Worm (Caenorhabditis elegans) whole organism, L4 larva: ENCODE results near the gene ZC317.6.

Experiments used
- D1046.2 ChIP-seq: fragments of 200-800 bp; sonication (Bioruptor generic); IDR thresholded peaks from 2 replicates; pipeline ENCODE4 v1.3.6; 2022; ENCODE audit warnings: missing genetic modification characterization, missing compliant biosample characterization
- F10B5.3 ChIP-seq: sonication (generic microtip); optimal IDR thresholded peaks from 2 replicates; lab custom pipeline; 2016; ENCODE audit warnings: mild to moderate bottlenecking, missing genetic modification characterization, missing compliant biosample characterization
- R02D3.7 ChIP-seq: fragments of 150-350 bp; sonication (generic microtip); optimal IDR thresholded peaks from 3 replicates; lab custom pipeline; 2014; ENCODE audit warnings: missing biosample characterization, missing genetic modification characterization
- Y5F2A.4 ChIP-seq: fragments of 200-800 bp; sonication (Bioruptor generic); optimal IDR thresholded peaks from 2 replicates; lab custom pipeline; 2018; ENCODE audit warnings: mild to moderate bottlenecking, missing genetic modification characterization, missing compliant biosample characterization
- ZK546.5 ChIP-seq, 2 experiments: sonication (generic microtip); optimal IDR thresholded peaks; 2 replicates each; lab custom pipeline; 2017; ENCODE audit warnings: missing biosample characterization in 2 of 2, missing genetic modification characterization in 2 of 2
- aha-1 ChIP-seq: fragments of 150-350 bp; peaks from one replicate; lab custom pipeline; 2014; ENCODE audit warnings: missing biosample characterization, missing genetic modification characterization
- aly-2 ChIP-seq: sonication (generic microtip); optimal IDR thresholded peaks from 2 replicates; lab custom pipeline; 2018; ENCODE audit warnings: missing biosample characterization, missing genetic modification characterization
- ceh-20 ChIP-seq: fragments of 200-800 bp; sonication (Bioruptor generic); IDR thresholded peaks from 2 replicates; pipeline ENCODE4 v1.3.6; 2022; ENCODE audit warnings: missing genetic modification reagents, missing genetic modification characterization, missing compliant biosample characterization
- ceh-28 ChIP-seq: fragments of 150-350 bp; optimal IDR thresholded peaks from 2 replicates; lab custom pipeline; 2014; ENCODE audit warnings: missing biosample characterization, missing genetic modification reagents, missing genetic modification characterization
- ceh-44 ChIP-seq: fragments of 200-800 bp; sonication (Bioruptor generic); IDR thresholded peaks from 2 replicates; pipeline ENCODE4 v1.3.6; 2022; ENCODE audit warnings: missing genetic modification reagents, missing genetic modification characterization, missing compliant biosample characterization
- daf-16 ChIP-seq, 3 experiments: sonication (generic microtip); optimal IDR thresholded peaks; 2 replicates each; lab custom pipeline; 2016 to 2017; ENCODE audit warnings: missing genetic modification characterization in 3 of 3, missing genetic modification reagents in 3 of 3, mild to moderate bottlenecking in 2 of 3, missing compliant biosample characterization in 2 of 3, missing biosample characterization in 1 of 3, moderate library complexity in 1 of 3
- daf-19 ChIP-seq: fragments of 200-800 bp; sonication (Bioruptor generic); conservative IDR thresholded peaks from 2 replicates; pipeline ENCODE4 v1.3.6; 2022; ENCODE audit warnings: missing genetic modification characterization, missing compliant biosample characterization
- dmd-6 ChIP-seq: fragments of 200-800 bp; sonication (Bioruptor generic); IDR thresholded peaks from 2 replicates; pipeline ENCODE4 v1.3.6; 2022; ENCODE audit warnings: missing genetic modification reagents, missing genetic modification characterization, missing compliant biosample characterization
- duxl-1 ChIP-seq: sonication (generic microtip); optimal IDR thresholded peaks from 2 replicates; lab custom pipeline; 2016; ENCODE audit warnings: mild to moderate bottlenecking, missing genetic modification characterization, moderate library complexity, missing compliant biosample characterization; ENCODE audit not compliant: poor library complexity
- dve-1 ChIP-seq: sonication (generic microtip); optimal IDR thresholded peaks from 2 replicates; lab custom pipeline; 2017; ENCODE audit warnings: antibody characterized with exemption, mild to moderate bottlenecking, missing genetic modification characterization, missing compliant biosample characterization; ENCODE audit not compliant: insufficient read depth
- gei-8 ChIP-seq: fragments of 200-800 bp; sonication (Bioruptor generic); optimal IDR thresholded peaks from 2 replicates; lab custom pipeline; 2018; ENCODE audit warnings: mild to moderate bottlenecking, missing genetic modification characterization, missing compliant biosample characterization
- hlh-11 ChIP-seq: fragments of 200-800 bp; sonication (Bioruptor generic); optimal IDR thresholded peaks from 2 replicates; lab custom pipeline; 2018; ENCODE audit warnings: mild to moderate bottlenecking, missing genetic modification characterization, missing compliant biosample characterization
- hlh-30 ChIP-seq: sonication (generic microtip); optimal IDR thresholded peaks from 2 replicates; lab custom pipeline; 2017; ENCODE audit warnings: antibody characterized with exemption, mild to moderate bottlenecking, missing genetic modification characterization, missing compliant biosample characterization; ENCODE audit not compliant: insufficient read depth
- lin-1 ChIP-seq: fragments of 200-800 bp; sonication (Bioruptor generic); IDR thresholded peaks from 2 replicates; pipeline ENCODE4 v1.3.6; 2022; ENCODE audit warnings: missing genetic modification reagents, missing genetic modification characterization, missing compliant biosample characterization
- lin-15B ChIP-seq: fragments of 150-350 bp; sonication (generic microtip); optimal IDR thresholded peaks from 3 replicates; lab custom pipeline; 2014; ENCODE audit warnings: missing biosample characterization, missing genetic modification characterization
- lin-38 ChIP-seq: fragments of 200-800 bp; sonication (Bioruptor generic); IDR thresholded peaks from 2 replicates; pipeline ENCODE4 v1.3.6; 2022; ENCODE audit warnings: missing genetic modification reagents, missing genetic modification characterization, missing compliant biosample characterization
- lsy-2 ChIP-seq, 2 experiments: fragments of 150-350 bp in 1 of 2; sonication (generic microtip) in 1 of 2; optimal IDR thresholded peaks; 2 replicates each; lab custom pipeline; 2014 to 2017; ENCODE audit warnings: missing biosample characterization in 2 of 2, missing genetic modification characterization in 2 of 2
- madf-9 ChIP-seq: fragments of 200-800 bp; sonication (Bioruptor generic); conservative IDR thresholded peaks from 2 replicates; pipeline ENCODE4 v1.3.6; 2022; ENCODE audit warnings: missing genetic modification reagents, missing genetic modification characterization, missing compliant biosample characterization
- nhr-111 ChIP-seq: fragments of 200-800 bp; sonication (Bioruptor generic); optimal IDR thresholded peaks from 2 replicates; lab custom pipeline; 2018; ENCODE audit warnings: mild to moderate bottlenecking, missing genetic modification characterization, missing compliant biosample characterization
- nhr-28 ChIP-seq: fragments of 150-350 bp; optimal IDR thresholded peaks from 2 replicates; lab custom pipeline; 2014; ENCODE audit warnings: missing biosample characterization, missing genetic modification characterization
- nhr-77 ChIP-seq: fragments of 150-350 bp; optimal IDR thresholded peaks from 2 replicates; lab custom pipeline; 2014; ENCODE audit warnings: missing biosample characterization, missing genetic modification characterization
- php-3 ChIP-seq: fragments of 200-800 bp; sonication (Bioruptor generic); IDR thresholded peaks from 2 replicates; pipeline ENCODE4 v1.3.6; 2022; ENCODE audit warnings: missing genetic modification reagents, missing genetic modification characterization, missing compliant biosample characterization
- pqm-1 ChIP-seq: sonication (generic microtip); optimal IDR thresholded peaks from 2 replicates; lab custom pipeline; 2017; ENCODE audit warnings: missing biosample characterization, missing genetic modification characterization
- rbr-2 ChIP-seq: sonication (generic microtip); optimal IDR thresholded peaks from 2 replicates; lab custom pipeline; 2016; ENCODE audit warnings: missing genotype, missing genetic modification characterization, missing compliant biosample characterization
- spr-3 ChIP-seq: fragments of 200-800 bp; sonication (Bioruptor generic); optimal IDR thresholded peaks from 2 replicates; lab custom pipeline; 2018; ENCODE audit warnings: mild to moderate bottlenecking, missing genetic modification characterization, missing compliant biosample characterization
- tag-97 ChIP-seq: fragments of 200-800 bp; sonication (Bioruptor generic); IDR thresholded peaks from 2 replicates; pipeline ENCODE4 v1.3.6; 2022; ENCODE audit warnings: missing genetic modification characterization, missing compliant biosample characterization
- unc-62 ChIP-seq, 3 experiments: fragments of 150-350 bp in 1 of 3; sonication (generic microtip); optimal IDR thresholded peaks in 2 of 3; peaks in 1 of 3; 1 replicate in 1 of 3; 2 replicates in 2 of 3; lab custom pipeline; 2014 to 2017; ENCODE audit warnings: missing biosample characterization in 3 of 3, missing genetic modification characterization in 3 of 3, missing genetic modification reagents in 3 of 3, missing genotype in 1 of 3
- zag-1 ChIP-seq: fragments of 150-350 bp; optimal IDR thresholded peaks from 2 replicates; lab custom pipeline; 2014; ENCODE audit warnings: missing biosample characterization, missing genetic modification characterization
- zip-11 ChIP-seq: fragments of 200-800 bp; sonication (Bioruptor generic); IDR thresholded peaks from 2 replicates; pipeline ENCODE4 v1.3.6; 2022; ENCODE audit warnings: missing genetic modification characterization, missing compliant biosample characterization
- ztf-7 ChIP-seq: fragments of 150-350 bp; optimal IDR thresholded peaks from 2 replicates; lab custom pipeline; 2014; ENCODE audit warnings: missing biosample characterization, missing genetic modification characterization

Gene ZC317.6

ce11 chrV:5512559-5512958, 44.2 kb upstream of the ZC317.6 start (continued):
- TF ChIP-seq ceh-20 (GFP tag; lab: Robert Waterston, UW) (no peak), madf-9 (GFP tag; lab: Robert Waterston, UW) (no peak), ZK546.5 (tag; optimal IDR thresholded peaks at IDR 0.05; lab: Kevin White, UChicago) (no peak), Y5F2A.4 (GFP tag; lab: Kevin White, UChicago) (no peak), lin-15B (tag; lab: Kevin White, UChicago) (no peak), aly-2 (tag; lab: Kevin White, UChicago) (no peak), rbr-2 (tag; lab: Kevin White, UChicago) (no peak), tag-97 (no peak), spr-3 (GFP tag; lab: Kevin White, UChicago) (no peak), nhr-77 (tag; lab: Kevin White, UChicago) (peak; percentile 47), dve-1 (peak; percentile 70), ztf-7 (no peak), ceh-28 (tag; lab: Kevin White, UChicago) (no peak), R02D3.7 (no peak), zag-1 (no peak), duxl-1 (tag; lab: Kevin White, UChicago) (no peak), zip-11 (GFP tag; lab: Robert Waterston, UW) (no peak), daf-16 (GFP tag; optimal IDR thresholded peaks at IDR 0.05; lab: Kevin White, UChicago) (no peak), daf-16 (tag; optimal IDR thresholded peaks at IDR 0.05; lab: Kevin White, UChicago) (peak; percentile 44), ceh-44 (GFP tag; lab: Robert Waterston, UW) (no peak), php-3 (GFP tag; lab: Robert Waterston, UW) (peak; percentile 77)
- TF ChIP-seq, all 104 proteins: peak for 16

- TF ChIP-seq F10B5.3 (tag; lab: Kevin White, UChicago) (no peak), lsy-2 (tag; optimal IDR thresholded peaks at IDR 0.05; lab: Kevin White, UChicago) (no peak), php-3 (GFP tag; lab: Robert Waterston, UW) (peak; percentile 55; the same call in 1 of the 2 replicates), D1046.2 (GFP tag; lab: Robert Waterston, UW) (no peak), aha-1 (tag; lab: Kevin White, UChicago) (peak; percentile 31), pqm-1 (tag; lab: Kevin White, UChicago) (no peak), nhr-77 (tag; lab: Kevin White, UChicago) (peak; percentile 63), nhr-111 (GFP tag; lab: Kevin White, UChicago) (no peak), hlh-30 (peak; percentile 1), dmd-6 (GFP tag; lab: Robert Waterston, UW) (0 out of 2 replicates have a peak, but pooled peaks have one; percentile 19), hlh-11 (peak; percentile 10), dve-1 (peak; percentile 33), madf-9 (GFP tag; lab: Robert Waterston, UW) (no peak), daf-19 (GFP tag; lab: Robert Waterston, UW) (no peak), nhr-28 (tag; lab: Kevin White, UChicago) (peak; percentile 70), daf-16 (GFP tag; optimal IDR thresholded peaks at IDR 0.05; lab: Kevin White, UChicago) (no peak), daf-16 (tag; optimal IDR thresholded peaks at IDR 0.05; lab: Kevin White, UChicago) (peak; percentile 43)
These were observed 43.3 kb upstream of the ZC317.6 start for ce11 chrV:5511720-5512119.

- TF ChIP-seq daf-16 (GFP tag; optimal IDR thresholded peaks at IDR 0.05; lab: Kevin White, UChicago) (no peak), daf-16 (tag; optimal IDR thresholded peaks at IDR 0.05; lab: Kevin White, UChicago) (peak; percentile 23), gei-8 (no peak), lin-1 (no peak), unc-62 (GFP tag; optimal IDR thresholded peaks at IDR 0.05 in 1 of 2; lab: Kevin White, UChicago) (peak in 1 of 2 experiments; percentile 94), unc-62 (tag; optimal IDR thresholded peaks at IDR 0.05; lab: Kevin White, UChicago) (no peak), lin-38 (GFP tag; lab: Robert Waterston, UW) (peak; percentile 34), lsy-2 (tag; optimal IDR thresholded peaks at IDR 0.05; lab: Kevin White, UChicago) (no peak), dve-1 (peak; percentile 16), dmd-6 (GFP tag; lab: Robert Waterston, UW) (peak; percentile 59)
These were observed 41.6 kb upstream of the ZC317.6 start for ce11 chrV:5509966-5510365.
